ENCODE assay signal across 2 fruit fly cellular contexts in the genomic region with DNA sequence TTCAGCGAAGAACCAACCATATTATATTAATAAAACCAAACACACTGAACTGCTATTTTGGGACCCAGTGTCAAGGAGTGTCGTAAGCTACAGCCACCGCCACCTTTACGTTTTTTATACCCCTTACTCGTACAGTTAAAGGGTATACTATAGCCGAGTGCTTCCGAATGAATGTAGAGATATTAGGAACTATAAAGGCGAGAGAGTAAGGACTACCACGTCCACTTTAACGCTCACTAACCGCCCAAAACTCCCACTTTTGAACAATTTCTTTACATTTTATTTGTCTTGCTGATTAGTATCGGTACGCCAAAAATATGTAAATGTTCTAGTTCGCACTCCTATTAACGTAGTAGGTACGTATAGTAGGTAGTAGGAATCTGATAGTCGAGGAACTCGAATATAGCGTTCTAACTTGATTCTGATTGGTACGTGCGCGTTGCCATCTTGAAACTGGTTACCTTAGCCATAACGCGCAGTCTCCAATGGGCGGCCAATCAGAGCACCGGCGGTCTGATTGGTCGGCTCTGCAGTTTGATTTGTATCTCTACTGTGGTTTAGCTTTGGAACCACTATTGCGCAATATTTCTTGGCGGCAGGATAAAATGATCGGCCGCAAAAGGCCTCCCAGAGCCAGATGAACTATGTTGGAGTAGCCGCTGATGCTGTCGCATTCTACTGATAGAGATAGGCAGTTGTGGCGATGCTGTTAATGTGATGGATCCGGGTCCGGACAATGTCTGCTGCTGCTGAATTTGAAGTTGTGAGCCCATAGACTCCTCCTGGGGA.
TF ChIP-seq lines count a peak whose summit lies in the region.

No protein-coding gene starts in this region.

TF ChIP-seq in whole organism, embryonic, 481 proteins besides CTCF, POLR2A, EP300 and RAD21 (continued from another document):
- TF ChIP-seq Hmr (GFP tag; optimal IDR thresholded peaks at IDR 0.05; lab: Kevin White, UChicago) (peak; percentile 2), zfh2 (GFP tag; optimal IDR thresholded peaks at IDR 0.05; lab: Kevin White, UChicago) (peak; percentile 2), tna (GFP tag; IDR thresholded peaks at IDR 0.05; lab: Robert Waterston, UW; ENCODE audit: partially characterized antibody) (0 out of 2 replicates have a peak, but pooled peaks have one; percentile 22), CG8924 (tag; optimal IDR thresholded peaks at IDR 0.05; lab: Kevin White, UChicago) (no peak), CG10147 (GFP tag; optimal IDR thresholded peaks at IDR 0.05; lab: Kevin White, UChicago) (peak; percentile 5), z (GFP tag; IDR thresholded peaks at IDR 0.05; lab: Robert Waterston, UW) (no peak), sc (optimal IDR thresholded peaks at IDR 0.05; lab: Kevin White, UChicago) (no peak), sc (GFP tag; optimal IDR thresholded peaks at IDR 0.05; lab: Kevin White, UChicago) (no peak), CG2120 (GFP tag; optimal IDR thresholded peaks at IDR 0.05; lab: Kevin White, UChicago) (peak; percentile 0), chinmo (GFP tag; IDR thresholded peaks at IDR 0.05; lab: Robert Waterston, UW; ENCODE audit: partially characterized antibody) (peak; percentile 69; the same call in 2 of the 4 replicates), CG11456 (GFP tag; IDR thresholded peaks at IDR 0.05; lab: Robert Waterston, UW) (no peak), lov (optimal IDR thresholded peaks at IDR 0.05; lab: Kevin White, UChicago) (no peak), lov (GFP tag; IDR thresholded peaks at IDR 0.05; lab: Robert Waterston, UW) (no peak), CG9437 (GFP tag; optimal IDR thresholded peaks at IDR 0.05; lab: Kevin White, UChicago) (peak; percentile 92), CrebB (tag; optimal IDR thresholded peaks at IDR 0.05; lab: Kevin White, UChicago) (no peak), H15 (GFP tag; IDR thresholded peaks at IDR 0.05; lab: Robert Waterston, UW) (no peak), CG15011 (GFP tag; optimal IDR thresholded peaks at IDR 0.05; lab: Kevin White, UChicago) (no peak), CG30020 (tag; optimal IDR thresholded peaks at IDR 0.05; lab: Kevin White, UChicago) (no peak), Nf-YC (tag; optimal IDR thresholded peaks at IDR 0.05; lab: Kevin White, UChicago) (peak; percentile 100), CG1602 (GFP tag; optimal IDR thresholded peaks at IDR 0.05; lab: Kevin White, UChicago) (no peak), CG7786 (GFP tag; optimal IDR thresholded peaks at IDR 0.05; lab: Kevin White, UChicago) (peak; percentile 39), Nf-YA (GFP tag; IDR thresholded peaks at IDR 0.05; lab: Robert Waterston, UW) (peak; percentile 66), tgo (GFP tag; IDR thresholded peaks at IDR 0.05; lab: Robert Waterston, UW) (no peak), tll (GFP tag; optimal IDR thresholded peaks at IDR 0.05; lab: Kevin White, UChicago) (no peak), Med (GFP tag; lab: Kevin White, UChicago) (peak; percentile 85), Pdp1 (GFP tag; optimal IDR thresholded peaks at IDR 0.05; lab: Kevin White, UChicago) (peak in 1 of 2 experiments; percentile 70), amos (GFP tag; IDR thresholded peaks at IDR 0.05; lab: Robert Waterston, UW; ENCODE audit: partially characterized antibody) (no peak), row (GFP tag; IDR thresholded peaks at IDR 0.05; lab: Robert Waterston, UW) (no peak), gem (tag; optimal IDR thresholded peaks at IDR 0.05; lab: Kevin White, UChicago) (no peak), D19B (GFP tag; optimal IDR thresholded peaks at IDR 0.05; lab: Kevin White, UChicago) (peak; percentile 90), zen (tag; optimal IDR thresholded peaks at IDR 0.05; lab: Kevin White, UChicago) (peak; percentile 9), CG14860 (GFP tag; IDR thresholded peaks at IDR 0.05; lab: Robert Waterston, UW; ENCODE audit: partially characterized antibody) (peak; percentile 43; the same call in 1 of the 3 replicates), CG10462 (GFP tag; optimal IDR thresholded peaks at IDR 0.05; lab: Kevin White, UChicago) (no peak), MTF-1 (GFP tag; optimal IDR thresholded peaks at IDR 0.05; lab: Kevin White, UChicago; ENCODE audit: borderline replicate concordance) (no peak), hb (GFP tag; IDR thresholded peaks at IDR 0.05; lab: Robert Waterston, UW; ENCODE audit: partially characterized antibody) (peak; percentile 56; the same call in 1 of the 3 replicates), cas (GFP tag; IDR thresholded peaks at IDR 0.05; lab: Robert Waterston, UW) (no peak), Lim3 (GFP tag; IDR thresholded peaks at IDR 0.05; lab: Robert Waterston, UW) (no peak), Drgx (GFP tag; IDR thresholded peaks at IDR 0.05; lab: Robert Waterston, UW) (0 out of 2 replicates have a peak, but pooled peaks have one; percentile 11), Hr78 (GFP tag; optimal IDR thresholded peaks at IDR 0.05; lab: Kevin White, UChicago) (no peak), CG7556 (GFP tag; optimal IDR thresholded peaks at IDR 0.05; lab: Kevin White, UChicago) (no peak), dati (GFP tag; IDR thresholded peaks at IDR 0.05; lab: Robert Waterston, UW) (no peak), mld (GFP tag; IDR thresholded peaks at IDR 0.05; lab: Robert Waterston, UW; ENCODE audit: partially characterized antibody) (0 out of 3 replicates have a peak, but pooled peaks have one; percentile 18), HLH4C (GFP tag; IDR thresholded peaks at IDR 0.05; lab: Robert Waterston, UW; ENCODE audit: partially characterized antibody) (0 out of 3 replicates have a peak, but pooled peaks have one; percentile 30), CG14014 (GFP tag; IDR thresholded peaks at IDR 0.05; lab: Robert Waterston, UW) (0 out of 2 replicates have a peak, but pooled peaks have one; percentile 7)
TF ChIP-seq in whole organism, embryonic: peak in this region for 29.

TF ChIP-seq in whole organism, prepupa, 60 proteins besides CTCF, POLR2A, EP300 and RAD21 (continued from another document):
- TF ChIP-seq Smox (GFP tag; optimal IDR thresholded peaks at IDR 0.05; lab: Kevin White, UChicago), result no peak
- no peak for TF ChIP-seq Gug (GFP tag; IDR thresholded peaks at IDR 0.05; lab: Robert Waterston, UW)
- TF ChIP-seq CG15336 (GFP tag; IDR thresholded peaks at IDR 0.05; lab: Robert Waterston, UW), result peak; percentile 45; the same call in 1 of the 2 replicates
- TF ChIP-seq Sox102F (GFP tag; optimal IDR thresholded peaks at IDR 0.05; lab: Kevin White, UChicago), result no peak
- no peak for TF ChIP-seq vri (GFP tag; optimal IDR thresholded peaks at IDR 0.05; lab: Kevin White, UChicago)
- peak; percentile 16 for TF ChIP-seq acj6 (GFP tag; optimal IDR thresholded peaks at IDR 0.05; lab: Kevin White, UChicago)
- TF ChIP-seq Eip93F (GFP tag; optimal IDR thresholded peaks at IDR 0.05; lab: Kevin White, UChicago), result no peak
- TF ChIP-seq CG3919 (GFP tag; optimal IDR thresholded peaks at IDR 0.05; lab: Kevin White, UChicago), result peak; percentile 46
- no peak for TF ChIP-seq Met (GFP tag; optimal IDR thresholded peaks at IDR 0.05; lab: Kevin White, UChicago)
- peak; percentile 53 for TF ChIP-seq Hr4 (GFP tag; optimal IDR thresholded peaks at IDR 0.05; lab: Kevin White, UChicago)
- TF ChIP-seq CG11294 (GFP tag; IDR thresholded peaks at IDR 0.05; lab: Robert Waterston, UW), result no peak; the same call in 1 of the 2 replicates
- peak; percentile 50 for TF ChIP-seq CG6276 (GFP tag; optimal IDR thresholded peaks at IDR 0.05; lab: Kevin White, UChicago)
- TF ChIP-seq CG7368 (GFP tag; optimal IDR thresholded peaks at IDR 0.05; lab: Kevin White, UChicago), result no peak
- peak; percentile 27 for TF ChIP-seq Eip75B (GFP tag; optimal IDR thresholded peaks at IDR 0.05; lab: Kevin White, UChicago)
- TF ChIP-seq svp (GFP tag; lab: Kevin White, UChicago), result peak; percentile 55
- no peak for TF ChIP-seq CG16779 (tag; optimal IDR thresholded peaks at IDR 0.05; lab: Kevin White, UChicago)
- no peak for TF ChIP-seq salr (GFP tag; optimal IDR thresholded peaks at IDR 0.05; lab: Kevin White, UChicago)
- no peak for TF ChIP-seq Ets21C (GFP tag; optimal IDR thresholded peaks at IDR 0.05; lab: Kevin White, UChicago)
- no peak for TF ChIP-seq CG6854 (GFP tag; optimal IDR thresholded peaks at IDR 0.05; lab: Kevin White, UChicago)
- no peak for TF ChIP-seq CG4318 (GFP tag; optimal IDR thresholded peaks at IDR 0.05; lab: Kevin White, UChicago)
- TF ChIP-seq lz (GFP tag; optimal IDR thresholded peaks at IDR 0.05; lab: Kevin White, UChicago), result peak; percentile 4
- no peak for TF ChIP-seq Hr38 (GFP tag; optimal IDR thresholded peaks at IDR 0.05; lab: Kevin White, UChicago)
- TF ChIP-seq Hr39 (GFP tag; optimal IDR thresholded peaks at IDR 0.05; lab: Kevin White, UChicago), result no peak
- TF ChIP-seq Eip78C (GFP tag; lab: Kevin White, UChicago), result peak; percentile 87
- no peak for TF ChIP-seq CG8632 (GFP tag; optimal IDR thresholded peaks at IDR 0.05; lab: Kevin White, UChicago)
- TF ChIP-seq spab (GFP tag; optimal IDR thresholded peaks at IDR 0.05; lab: Kevin White, UChicago), result no peak
- no peak for TF ChIP-seq CG34406 (GFP tag; optimal IDR thresholded peaks at IDR 0.05; lab: Kevin White, UChicago)
- TF ChIP-seq Sox15 (GFP tag; optimal IDR thresholded peaks at IDR 0.05; lab: Kevin White, UChicago), result no peak
- no peak for TF ChIP-seq fd85E (GFP tag; optimal IDR thresholded peaks at IDR 0.05; lab: Kevin White, UChicago)
- TF ChIP-seq CG9139 (GFP tag; optimal IDR thresholded peaks at IDR 0.05; lab: Kevin White, UChicago), result no peak
- peak in 1 of 2 experiments; percentile 18 for TF ChIP-seq ss (GFP tag; optimal IDR thresholded peaks at IDR 0.05; lab: Kevin White, UChicago)
- TF ChIP-seq Sox14 (GFP tag; optimal IDR thresholded peaks at IDR 0.05; lab: Kevin White, UChicago), result peak; percentile 35
- TF ChIP-seq pdm3 (GFP tag; optimal IDR thresholded peaks at IDR 0.05; lab: Kevin White, UChicago), result peak; percentile 37
- peak; percentile 40 for TF ChIP-seq topi (GFP tag; optimal IDR thresholded peaks at IDR 0.05; lab: Kevin White, UChicago)
- TF ChIP-seq CG6163 (GFP tag; IDR thresholded peaks at IDR 0.05; lab: Robert Waterston, UW), result 0 out of 3 replicates have a peak, but pooled peaks have one; percentile 25
- peak; percentile 39; the same call in 1 of the 3 replicates for TF ChIP-seq eg (GFP tag; IDR thresholded peaks at IDR 0.05; lab: Robert Waterston, UW)
- no peak for TF ChIP-seq CG6808 (GFP tag; optimal IDR thresholded peaks at IDR 0.05; lab: Kevin White, UChicago)
- peak; percentile 73 for TF ChIP-seq CG8119 (GFP tag; IDR thresholded peaks at IDR 0.05; lab: Robert Waterston, UW)
- TF ChIP-seq CG10669 (GFP tag; optimal IDR thresholded peaks at IDR 0.05; lab: Kevin White, UChicago), result no peak
